Worm (Caenorhabditis elegans): ENCODE measurements around the gene srv-10.

The srv-10 gene

DNA sequence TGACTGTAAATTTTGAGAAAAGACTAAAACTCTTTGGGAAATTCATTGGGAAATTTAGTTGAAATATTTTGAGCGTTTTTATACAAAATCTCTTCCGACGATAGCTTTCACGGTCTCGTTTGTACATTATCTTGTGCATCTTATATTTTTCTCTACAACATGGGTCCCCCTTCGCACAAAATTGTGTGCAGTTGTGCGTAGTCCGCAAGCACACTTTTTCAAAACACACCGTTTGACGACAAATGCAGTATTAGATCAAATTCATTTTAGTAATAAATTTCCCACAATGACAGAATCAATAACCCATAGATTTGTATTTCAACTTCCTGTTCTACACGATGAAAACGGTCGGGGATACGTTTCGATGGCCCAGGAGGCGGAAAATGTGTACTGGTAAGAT is 34.1 kb downstream of the srv-10 start, which contains the start of gene F25H9.2:
Gene F25H9.2, plus strand, starts transcription at position 226 of the 400 bp plus-strand sequence.
- TF ChIP-seq ces-1 (GFP tag; optimal IDR thresholded peaks at IDR 0.05) (peak; percentile 29), mep-1 (tag; optimal IDR thresholded peaks at IDR 0.05) (peak; percentile 48), pha-4 (tag; optimal IDR thresholded peaks at IDR 0.05) (peak; percentile 11), hlh-1 (tag; optimal IDR thresholded peaks at IDR 0.05) (no peak)

DNA sequence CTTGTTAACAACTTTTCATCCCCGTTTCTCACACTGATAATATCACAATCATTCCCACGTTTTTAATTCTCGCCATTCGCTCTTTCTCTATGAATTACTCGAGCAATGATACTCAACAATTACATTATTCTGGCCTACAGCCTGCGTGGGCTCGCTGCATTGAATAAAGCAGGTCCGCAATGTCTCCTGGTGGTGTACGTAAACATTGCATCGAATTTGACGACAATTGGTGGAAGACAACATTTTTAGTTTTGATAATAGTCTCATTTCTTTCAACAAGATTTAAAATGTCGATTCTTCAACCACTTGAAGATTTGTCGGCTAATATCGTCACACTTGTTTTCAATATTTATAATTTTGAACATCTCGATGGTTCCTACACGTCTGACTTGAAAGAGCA is 35.6 kb downstream of the srv-10 start, which contains the start of gene bath-39:
Gene bath-39, plus strand, starts transcription at position 137 of the 400 bp plus-strand sequence.
- TF ChIP-seq nhr-76 (tag; optimal IDR thresholded peaks at IDR 0.05) (no peak), hlh-1 (tag; optimal IDR thresholded peaks at IDR 0.05) (no peak), ztf-11 (tag; optimal IDR thresholded peaks at IDR 0.05) (no peak), lsy-2 (tag; optimal IDR thresholded peaks at IDR 0.05) (peak; percentile 22), ces-1 (GFP tag; optimal IDR thresholded peaks at IDR 0.05) (peak; percentile 84), mep-1 (tag; optimal IDR thresholded peaks at IDR 0.05) (peak; percentile 45)

DNA sequence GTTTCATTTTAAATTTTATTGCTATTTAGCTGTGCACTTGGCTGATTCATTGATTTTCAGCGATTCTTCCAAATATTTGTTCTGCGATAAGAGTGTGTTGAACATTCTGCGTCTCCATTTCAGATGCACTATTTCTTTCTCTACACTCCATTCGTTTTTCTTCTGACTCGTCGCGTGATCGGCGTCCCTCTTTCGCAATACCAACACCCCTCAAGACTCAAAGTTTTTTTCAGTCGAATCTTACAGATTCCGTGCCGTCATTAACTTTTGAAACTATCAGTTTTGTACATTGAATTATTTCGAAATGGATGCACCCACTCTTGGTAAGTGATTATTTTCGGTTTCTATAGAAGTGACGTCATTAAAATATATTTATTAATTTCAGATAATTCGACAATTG is 39.3 kb downstream of the srv-10 start, which contains the start of gene frm-10:
Gene frm-10, plus strand, starts transcription at position 234 of the 400 bp plus-strand sequence.
- TF ChIP-seq mep-1 (tag; optimal IDR thresholded peaks at IDR 0.05) (peak; percentile 4), lin-32 (GFP tag; optimal IDR thresholded peaks at IDR 0.05) (no peak), nhr-237 (tag; optimal IDR thresholded peaks at IDR 0.05) (peak; percentile 49), elt-3 (tag; optimal IDR thresholded peaks at IDR 0.05) (peak; percentile 56)

- TF ChIP-seq nhr-76 (tag; optimal IDR thresholded peaks at IDR 0.05) (no peak), ces-1 (GFP tag; optimal IDR thresholded peaks at IDR 0.05) (peak; percentile 16), mep-1 (tag; optimal IDR thresholded peaks at IDR 0.05) (no peak)
Observed at ce11 chrV:13464123-13464522, 40.4 kb downstream of the srv-10 start.

DNA sequence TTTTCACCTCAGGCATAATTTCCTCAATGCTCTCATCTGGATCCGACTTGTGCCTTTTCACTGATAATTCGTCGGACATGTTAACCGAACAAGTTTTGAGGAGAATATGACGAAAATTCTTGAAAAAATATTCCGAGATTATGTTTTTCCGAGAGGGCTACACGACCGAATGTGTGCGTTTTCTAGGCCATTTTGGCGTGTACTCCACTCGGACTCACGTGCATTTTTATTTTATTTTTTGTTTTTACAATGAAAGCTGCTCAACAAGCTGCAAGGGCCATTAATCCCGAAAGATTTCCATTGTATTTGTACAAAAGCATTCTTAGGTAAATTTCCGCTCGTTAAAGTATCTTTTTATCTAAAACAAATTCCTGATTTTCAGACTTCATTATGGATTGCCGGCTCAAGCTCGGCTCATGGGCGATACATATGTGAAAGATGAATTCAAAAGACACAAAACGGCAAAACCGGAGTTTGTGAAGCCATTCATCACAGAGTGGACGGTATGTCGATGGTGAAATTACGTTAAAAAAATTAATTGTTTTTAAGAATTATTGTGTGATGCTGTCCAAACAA is 44.6 kb downstream of the srv-10 start, which contains the start of the genes F25H9.6 and F25H9.7:
Gene F25H9.6, minus strand, starts transcription at position 172 of the 576 bp plus-strand sequence.
Gene F25H9.7, plus strand, starts transcription at position 187 of the 576 bp plus-strand sequence.
- TF ChIP-seq zip-8 (tag; optimal IDR thresholded peaks at IDR 0.05) (no peak), lin-13 (tag; optimal IDR thresholded peaks at IDR 0.05) (peak; percentile 33), mep-1 (tag; optimal IDR thresholded peaks at IDR 0.05) (peak; percentile 52), sem-2 (GFP tag; optimal IDR thresholded peaks at IDR 0.05) (no peak), ceh-43 (GFP tag; optimal IDR thresholded peaks at IDR 0.05) (no peak), mls-2 (tag; optimal IDR thresholded peaks at IDR 0.05) (no peak), ces-1 (GFP tag; optimal IDR thresholded peaks at IDR 0.05) (peak; percentile 49), drap-1 (GFP tag; optimal IDR thresholded peaks at IDR 0.05) (peak; percentile 30), lin-32 (GFP tag; optimal IDR thresholded peaks at IDR 0.05) (no peak), sptf-1 (tag; optimal IDR thresholded peaks at IDR 0.05) (peak; percentile 78), mab-5 (tag; optimal IDR thresholded peaks at IDR 0.05) (no peak), unc-62 (GFP tag; optimal IDR thresholded peaks at IDR 0.05) (no peak), nhr-76 (tag; optimal IDR thresholded peaks at IDR 0.05) (no peak), ztf-11 (tag; optimal IDR thresholded peaks at IDR 0.05) (no peak), tbx-8 (GFP tag; optimal IDR thresholded peaks at IDR 0.05) (no peak), flh-1 (GFP tag; optimal IDR thresholded peaks at IDR 0.05) (no peak), cnd-1 (tag; optimal IDR thresholded peaks at IDR 0.05) (peak; percentile 55), ceh-39 (tag; optimal IDR thresholded peaks at IDR 0.05) (no peak), snpc-4 (tag; optimal IDR thresholded peaks at IDR 0.05) (no peak)

DNA sequence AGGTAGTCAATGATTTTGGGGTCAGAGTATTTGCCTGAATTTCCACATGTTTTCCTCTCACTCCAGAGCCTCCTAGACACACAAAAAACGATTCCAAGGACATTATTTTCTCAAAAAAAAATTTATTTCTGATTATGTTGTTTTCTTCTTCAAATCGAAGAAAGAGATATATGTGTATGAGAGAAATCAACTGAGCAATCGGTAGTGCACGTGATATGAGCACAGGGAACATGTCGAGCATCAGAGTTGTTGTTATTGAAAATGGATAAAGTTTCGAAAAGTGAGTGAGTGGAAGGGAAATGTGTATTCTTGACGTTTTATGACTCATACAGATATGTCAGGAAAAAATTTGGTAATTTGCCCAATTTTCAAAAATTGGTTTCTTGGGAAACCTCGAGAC is 48.4 kb downstream of the srv-10 start:
- TF ChIP-seq nhr-12 (tag; optimal IDR thresholded peaks at IDR 0.05) (no peak), lin-13 (tag; optimal IDR thresholded peaks at IDR 0.05) (no peak), mep-1 (tag; optimal IDR thresholded peaks at IDR 0.05) (no peak), zip-8 (tag; optimal IDR thresholded peaks at IDR 0.05) (no peak), blmp-1 (tag; optimal IDR thresholded peaks at IDR 0.05) (no peak), lin-32 (GFP tag; optimal IDR thresholded peaks at IDR 0.05) (no peak), M03D4.4 (tag; optimal IDR thresholded peaks at IDR 0.05) (no peak), cnd-1 (tag; optimal IDR thresholded peaks at IDR 0.05) (no peak), nhr-76 (tag; optimal IDR thresholded peaks at IDR 0.05) (no peak), ces-1 (GFP tag; optimal IDR thresholded peaks at IDR 0.05) (no peak), hlh-1 (tag; optimal IDR thresholded peaks at IDR 0.05) (no peak), mls-2 (tag; optimal IDR thresholded peaks at IDR 0.05) (no peak), nhr-237 (tag; optimal IDR thresholded peaks at IDR 0.05) (no peak), pha-4 (tag; optimal IDR thresholded peaks at IDR 0.05) (no peak), nhr-28 (tag; optimal IDR thresholded peaks at IDR 0.05) (no peak), ztf-11 (tag; optimal IDR thresholded peaks at IDR 0.05) (no peak), unc-120 (tag; optimal IDR thresholded peaks at IDR 0.05; ENCODE audit: poor library complexity, severe bottlenecking) (no peak)

All from whole organism, mixed stage, embryonic.